Fruit fly (Drosophila melanogaster) whole organism, embryonic: Measurements from ENCODE around the gene smg.
A peak's percentile ranks its signal among the peaks of the same experiment; 100 is the strongest.

Experiments used
- Atf3 ChIP-seq: fragments of 200-800 bp; sonication (Bioruptor generic); optimal IDR thresholded peaks from 3 replicates; lab custom pipeline; 2016; ENCODE audit warnings: missing biosample characterization, missing genetic modification characterization
- Awh ChIP-seq: fragments of 200-800 bp; sonication (Bioruptor generic); IDR thresholded peaks from 2 replicates; pipeline ENCODE4, ENCODE4 v1.3.6; 2022; ENCODE audit warnings: missing biosample characterization, missing genetic modification characterization
- B-H2 ChIP-seq: fragments of 200-800 bp; sonication (Bioruptor generic); optimal IDR thresholded peaks from 2 replicates; lab custom pipeline; 2018; ENCODE audit warnings: missing biosample characterization, mild to moderate bottlenecking, missing genetic modification characterization
- CG11093 ChIP-seq: fragments of 200-800 bp; sonication (Bioruptor generic); IDR thresholded peaks from 3 replicates; pipeline ENCODE4 v1.3.6; 2022; ENCODE audit warnings: missing biosample characterization, missing genetic modification characterization
- CG12299 ChIP-seq: fragments of 200-800 bp; sonication (Bioruptor generic); optimal IDR thresholded peaks from 2 replicates; lab custom pipeline; 2018; ENCODE audit warnings: missing biosample characterization, mild to moderate bottlenecking, missing genetic modification characterization
- CG12744 ChIP-seq: fragments of 200-800 bp; sonication (Bioruptor generic); optimal IDR thresholded peaks from 2 replicates; lab custom pipeline; 2016; ENCODE audit warnings: missing biosample characterization, missing genetic modification characterization
- CG15269 ChIP-seq: fragments of 200-800 bp; sonication (Bioruptor generic); optimal IDR thresholded peaks from 2 replicates; lab custom pipeline; 2018; ENCODE audit warnings: missing biosample characterization, mild to moderate bottlenecking, missing genetic modification characterization, moderate library complexity
- CG17385 ChIP-seq: fragments of 200-800 bp; sonication (Bioruptor generic); optimal IDR thresholded peaks from 3 replicates; lab custom pipeline; 2018; ENCODE audit warnings: missing biosample characterization, mild to moderate bottlenecking, missing genetic modification characterization
- CG18599 ChIP-seq: fragments of 200-800 bp; sonication (Bioruptor generic); optimal IDR thresholded peaks from 3 replicates; lab custom pipeline; 2017; ENCODE audit warnings: missing biosample characterization, missing genetic modification characterization, mild to moderate bottlenecking, moderate library complexity, missing genetic modification reagents
- CG2116 ChIP-seq: fragments of 200-800 bp; sonication (Bioruptor generic); optimal IDR thresholded peaks from 3 replicates; lab custom pipeline; 2018; ENCODE audit warnings: missing biosample characterization, mild to moderate bottlenecking, missing genetic modification characterization
- CG4617 ChIP-seq: fragments of 200-800 bp; sonication (Bioruptor generic); optimal IDR thresholded peaks from 3 replicates; lab custom pipeline; 2016; ENCODE audit warnings: missing biosample characterization, missing genetic modification characterization, borderline replicate concordance
- CG4854 ChIP-seq: fragments of 200-800 bp; sonication (Bioruptor generic); optimal IDR thresholded peaks from 2 replicates; lab custom pipeline; 2016; ENCODE audit warnings: missing biosample characterization, missing genetic modification characterization, inconsistent platforms
- CG5180 ChIP-seq: fragments of 200-800 bp; sonication (Bioruptor generic); optimal IDR thresholded peaks from 3 replicates; lab custom pipeline; 2017; ENCODE audit warnings: missing biosample characterization, missing genetic modification characterization, mild to moderate bottlenecking, moderate library complexity, missing genetic modification reagents
- CG5953 ChIP-seq: fragments of 200-800 bp; sonication (Bioruptor generic); IDR thresholded peaks from 2 replicates; pipeline ENCODE4 v1.3.6; 2022; ENCODE audit warnings: missing biosample characterization, missing genetic modification characterization
- CG6854 ChIP-seq: fragments of 200-800 bp; sonication (Bioruptor generic); optimal IDR thresholded peaks from 3 replicates; lab custom pipeline; 2017; ENCODE audit warnings: missing biosample characterization, mild to moderate bottlenecking, missing genetic modification characterization
- CG7271 ChIP-seq: fragments of 200-800 bp; sonication (Bioruptor generic); optimal IDR thresholded peaks from 2 replicates; lab custom pipeline; 2018; ENCODE audit warnings: missing biosample characterization, mild to moderate bottlenecking, missing genetic modification characterization, moderate library complexity
- CG7839 ChIP-seq: fragments of 200-800 bp; sonication (Bioruptor generic); optimal IDR thresholded peaks from 3 replicates; lab custom pipeline; 2018; ENCODE audit warnings: missing biosample characterization, mild to moderate bottlenecking, missing genetic modification characterization, moderate library complexity
- CG8388 ChIP-seq: fragments of 200-800 bp; sonication (Bioruptor generic); optimal IDR thresholded peaks from 2 replicates; lab custom pipeline; 2019; ENCODE audit warnings: missing biosample characterization, mild to moderate bottlenecking, missing genetic modification characterization, moderate library complexity
- CG8944 ChIP-seq: fragments of 200-800 bp; sonication (Bioruptor generic); optimal IDR thresholded peaks from 3 replicates; lab custom pipeline; 2016; ENCODE audit warnings: missing biosample characterization, missing genetic modification characterization
- CG9876 ChIP-seq: fragments of 200-800 bp; sonication (Bioruptor generic); optimal IDR thresholded peaks from 2 replicates; lab custom pipeline; 2016; ENCODE audit warnings: missing biosample characterization, missing genetic modification characterization
- CG9932 ChIP-seq: fragments of 200-800 bp; sonication (Bioruptor generic); IDR thresholded peaks from 2 replicates; pipeline ENCODE4 v1.3.6; 2022; ENCODE audit warnings: missing biosample characterization, missing genetic modification characterization
- Dbx ChIP-seq: fragments of 200-800 bp; sonication (Bioruptor generic); IDR thresholded peaks from 3 replicates; pipeline ENCODE4 v1.3.6; 2022; ENCODE audit warnings: missing biosample characterization, missing genetic modification characterization
- Fer2 ChIP-seq: fragments of 200-800 bp; sonication (Bioruptor generic); optimal IDR thresholded peaks from 2 replicates; lab custom pipeline; 2018; ENCODE audit warnings: missing biosample characterization, mild to moderate bottlenecking, missing genetic modification characterization, moderate library complexity
- Hr3 ChIP-seq: fragments of 200-800 bp; sonication (Bioruptor generic); optimal IDR thresholded peaks from 3 replicates; lab custom pipeline; 2016; ENCODE audit warnings: missing biosample characterization, missing genetic modification characterization
- Mad ChIP-seq: fragments of 200-800 bp; sonication (Bioruptor generic); optimal IDR thresholded peaks from 2 replicates; lab custom pipeline; 2016; ENCODE audit warnings: missing biosample characterization, missing genetic modification characterization
- PHDP ChIP-seq: fragments of 200-800 bp; sonication (Bioruptor generic); optimal IDR thresholded peaks from 3 replicates; lab custom pipeline; 2018; ENCODE audit warnings: missing biosample characterization, mild to moderate bottlenecking, missing genetic modification characterization, moderate library complexity
- Ravus ChIP-seq: fragments of 200-800 bp; sonication (Bioruptor generic); IDR thresholded peaks from 2 replicates; pipeline ENCODE4 v1.3.6; 2022; ENCODE audit warnings: missing biosample characterization, missing genetic modification characterization
- Side ChIP-seq: fragments of 200-800 bp; sonication (Bioruptor generic); optimal IDR thresholded peaks from 2 replicates; lab custom pipeline; 2016; ENCODE audit warnings: missing biosample characterization, missing genetic modification characterization
- Sox102F ChIP-seq: fragments of 200-800 bp; sonication (Bioruptor generic); optimal IDR thresholded peaks from 2 replicates; lab custom pipeline; 2018; ENCODE audit warnings: missing biosample characterization, mild to moderate bottlenecking, missing genetic modification characterization, moderate library complexity
- ci ChIP-seq: fragments of 200-800 bp; sonication (Bioruptor generic); IDR thresholded peaks from 3 replicates; pipeline ENCODE4 v1.3.6; 2022; ENCODE audit warnings: missing biosample characterization, missing genetic modification characterization
- esg ChIP-seq: fragments of 200-800 bp; sonication (Bioruptor generic); conservative IDR thresholded peaks from 2 replicates; pipeline ENCODE4 v1.3.6; 2022; ENCODE audit warnings: missing biosample characterization, missing genetic modification characterization
- gcm2 ChIP-seq: fragments of 200-800 bp; sonication (Bioruptor generic); optimal IDR thresholded peaks from 2 replicates; lab custom pipeline; 2016; ENCODE audit warnings: missing biosample characterization, missing genetic modification characterization
- jumu ChIP-seq: fragments of 200-800 bp; sonication (Bioruptor generic); optimal IDR thresholded peaks from 3 replicates; lab custom pipeline; 2016; ENCODE audit warnings: missing biosample characterization, missing genetic modification characterization
- nom ChIP-seq: fragments of 200-800 bp; sonication (Bioruptor generic); optimal IDR thresholded peaks from 2 replicates; lab custom pipeline; 2017; ENCODE audit warnings: missing biosample characterization, missing genetic modification characterization, mild to moderate bottlenecking, moderate library complexity, missing genetic modification reagents
- otp ChIP-seq: fragments of 200-800 bp; sonication (Bioruptor generic); IDR thresholded peaks from 3 replicates; pipeline ENCODE4, ENCODE4 v1.3.6; 2022; ENCODE audit warnings: missing biosample characterization, missing genetic modification characterization
- pb ChIP-seq: fragments of 200-800 bp; sonication (Bioruptor generic); optimal IDR thresholded peaks from 3 replicates; lab custom pipeline; 2016; ENCODE audit warnings: missing biosample characterization, missing genetic modification characterization
- peb ChIP-seq: fragments of 200-800 bp; sonication (Bioruptor generic); IDR thresholded peaks from 2 replicates; pipeline ENCODE4 v1.3.6; 2022; ENCODE audit warnings: missing biosample characterization, missing genetic modification characterization
- pho ChIP-seq: fragments of 200-800 bp; sonication (Bioruptor generic); optimal IDR thresholded peaks from 2 replicates; lab custom pipeline; 2016; ENCODE audit warnings: missing biosample characterization, missing genetic modification characterization
- prd ChIP-seq, 3 experiments: fragments of >200 bp in 2 of 3; fragments of 200-800 bp in 1 of 3; sonication (Bioruptor generic) in 1 of 3; optimal IDR thresholded peaks in 2 of 3; IDR thresholded peaks in 1 of 3; 2 replicates in 2 of 3; 3 replicates in 1 of 3; pipeline versions ENCODE4 v1.3.6 to Lab custom; 2017 to 2022; ENCODE audit warnings: missing biosample characterization in 1 of 3, missing genetic modification characterization in 1 of 3
- rib ChIP-seq: fragments of 200-800 bp; sonication (Bioruptor generic); IDR thresholded peaks from 2 replicates; pipeline ENCODE4 v1.3.6; 2022; ENCODE audit warnings: missing biosample characterization, missing genetic modification characterization
- scrt ChIP-seq: fragments of 200-800 bp; sonication (Bioruptor generic); optimal IDR thresholded peaks from 2 replicates; lab custom pipeline; 2018; ENCODE audit warnings: missing biosample characterization, mild to moderate bottlenecking, missing genetic modification characterization, moderate library complexity
- sisA ChIP-seq: fragments of 200-800 bp; sonication (Bioruptor generic); IDR thresholded peaks from 2 replicates; pipeline ENCODE4 v1.3.6; 2022; ENCODE audit warnings: missing biosample characterization, missing genetic modification characterization
- sna ChIP-seq: fragments of 200-800 bp; sonication (Bioruptor generic); IDR thresholded peaks from 2 replicates; pipeline ENCODE4 v1.3.6; 2022; ENCODE audit warnings: missing biosample characterization, missing genetic modification characterization; ENCODE audit not compliant: partially characterized antibody
- tgo ChIP-seq: fragments of 200-800 bp; sonication (Bioruptor generic); IDR thresholded peaks from 3 replicates; pipeline ENCODE4 v1.3.6; 2022; ENCODE audit warnings: missing biosample characterization, missing genetic modification characterization
- tna ChIP-seq: fragments of 200-800 bp; sonication (Bioruptor generic); IDR thresholded peaks from 2 replicates; pipeline ENCODE4 v1.3.6; 2022; ENCODE audit warnings: missing biosample characterization, missing genetic modification characterization; ENCODE audit not compliant: partially characterized antibody
- tup ChIP-seq: fragments of 200-800 bp; sonication (Bioruptor generic); optimal IDR thresholded peaks from 2 replicates; lab custom pipeline; 2016; ENCODE audit warnings: missing biosample characterization, mild to moderate bottlenecking, missing genetic modification characterization, moderate library complexity
- wdn ChIP-seq: fragments of 200-800 bp; sonication (Bioruptor generic); IDR thresholded peaks from 2 replicates; pipeline ENCODE4 v1.3.6; 2022; ENCODE audit warnings: missing biosample characterization, missing genetic modification characterization
- z ChIP-seq: fragments of 200-800 bp; sonication (Bioruptor generic); IDR thresholded peaks from 3 replicates; pipeline ENCODE4 v1.3.6; 2022; ENCODE audit warnings: missing biosample characterization, missing genetic modification characterization

Gene smg

DNA sequence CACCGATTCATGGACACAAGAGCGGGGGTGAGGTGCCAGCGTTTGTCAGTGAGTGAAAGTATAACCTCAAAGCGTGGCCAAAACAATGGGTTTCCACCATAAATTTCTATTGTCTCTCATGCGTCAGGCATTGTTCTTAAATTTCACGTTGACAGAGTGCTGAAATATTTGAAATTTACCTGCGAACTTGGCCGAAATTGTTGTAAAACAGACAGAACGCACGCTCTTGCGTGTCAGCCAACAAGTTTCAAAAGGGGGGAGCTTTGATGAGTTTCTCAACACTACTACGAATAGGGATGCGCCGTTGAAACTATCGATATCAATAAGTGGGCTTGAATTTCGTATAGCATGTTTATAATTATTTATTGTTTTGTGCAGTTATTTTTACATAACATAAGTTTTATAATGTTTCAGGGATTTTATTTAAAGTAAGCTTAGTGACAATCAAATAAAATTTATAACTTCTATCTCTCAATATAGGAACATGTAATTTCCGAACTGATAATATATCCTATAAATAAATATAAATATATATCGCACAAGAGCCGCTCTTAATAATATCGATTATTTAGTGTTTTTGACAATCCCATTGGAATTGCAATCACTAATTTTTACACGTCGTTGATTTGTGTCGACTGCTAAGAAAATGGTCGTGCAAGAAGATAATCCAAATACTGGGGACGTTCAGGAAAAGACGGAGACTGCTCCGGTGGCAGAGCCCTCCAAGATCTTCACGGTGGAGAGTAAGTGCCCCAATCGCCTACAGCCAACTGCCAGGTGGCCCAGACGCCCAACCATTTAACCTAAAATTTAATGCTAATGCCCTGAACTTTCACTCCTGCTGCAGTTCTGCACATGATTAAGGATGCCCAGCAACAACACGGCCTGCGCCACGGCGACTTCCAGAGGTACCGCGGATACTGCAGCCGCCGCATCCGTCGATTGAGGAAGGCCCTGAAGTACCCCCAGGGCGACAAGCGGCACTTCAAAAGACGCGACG is 23.0 kb downstream of the smg start, which contains the start of the genes pix and Srp68 (continued):
- TF ChIP-seq Ravus (GFP tag; lab: Robert Waterston, UW): no peak
- TF ChIP-seq Hr3: peak; percentile 74
- TF ChIP-seq rib (GFP tag; lab: Robert Waterston, UW): no peak
- TF ChIP-seq prd (optimal IDR thresholded peaks at IDR 0.05; lab: Kevin White, UChicago): no peak
- TF ChIP-seq prd (GFP tag; IDR thresholded peaks at IDR 0.05; lab: Robert Waterston, UW): peak; percentile 49
- peak; percentile 15 for TF ChIP-seq Mad (GFP tag; lab: Kevin White, UChicago)
- no peak for TF ChIP-seq CG8388 (GFP tag; lab: Kevin White, UChicago)
- peak; percentile 34 for TF ChIP-seq B-H2 (GFP tag; lab: Kevin White, UChicago)
- TF ChIP-seq Atf3 (GFP tag; lab: Kevin White, UChicago): no peak
- peak; percentile 48 for TF ChIP-seq CG17385 (GFP tag; lab: Kevin White, UChicago)
- no peak for TF ChIP-seq gcm2 (GFP tag; lab: Kevin White, UChicago)
- peak; percentile 48 for TF ChIP-seq scrt
- TF ChIP-seq CG7271 (tag; lab: Kevin White, UChicago): no peak
- TF ChIP-seq tgo (GFP tag; lab: Robert Waterston, UW): peak; percentile 44; the same call in 1 of the 3 replicates
- TF ChIP-seq Sox102F (GFP tag; lab: Kevin White, UChicago): no peak
- peak; percentile 54 for TF ChIP-seq pho (GFP tag; lab: Kevin White, UChicago)
- TF ChIP-seq CG6854: no peak
- no peak for TF ChIP-seq esg
- TF ChIP-seq Fer2 (tag; lab: Kevin White, UChicago): peak; percentile 59
- TF ChIP-seq tna: peak; percentile 16; the same call in 1 of the 2 replicates
- peak; percentile 75 for TF ChIP-seq sna (GFP tag; lab: Robert Waterston, UW)
- no peak for TF ChIP-seq CG8944 (GFP tag; lab: Kevin White, UChicago)
- no peak for TF ChIP-seq otp
- no peak for TF ChIP-seq CG9876
- TF ChIP-seq CG9932 (GFP tag; lab: Robert Waterston, UW): peak; percentile 77
- no peak for TF ChIP-seq CG12299 (tag; lab: Kevin White, UChicago)
- TF ChIP-seq nom (GFP tag; lab: Kevin White, UChicago): peak; percentile 15
- peak; percentile 32 for TF ChIP-seq CG4854 (GFP tag; lab: Kevin White, UChicago)
- TF ChIP-seq CG11093 (GFP tag; lab: Robert Waterston, UW): no peak
- TF ChIP-seq z (GFP tag; lab: Robert Waterston, UW): no peak
- no peak for TF ChIP-seq ci (GFP tag; lab: Robert Waterston, UW)
- no peak for TF ChIP-seq CG15269 (tag; lab: Kevin White, UChicago)
- TF ChIP-seq CG7839 (tag; lab: Kevin White, UChicago): peak; percentile 41
- TF ChIP-seq CG5953 (GFP tag; lab: Robert Waterston, UW): no peak
- peak; percentile 26; the same call in 1 of the 2 replicates for TF ChIP-seq sisA (GFP tag; lab: Robert Waterston, UW)
- no peak for TF ChIP-seq CG12744 (GFP tag; lab: Kevin White, UChicago)
- TF ChIP-seq pb (GFP tag; lab: Kevin White, UChicago): no peak
- no peak for TF ChIP-seq Side
- TF ChIP-seq wdn: no peak
- peak; percentile 58 for TF ChIP-seq PHDP
- TF ChIP-seq CG2116 (GFP tag; lab: Kevin White, UChicago): peak; percentile 92
- no peak for TF ChIP-seq Awh
- TF ChIP-seq Dbx (GFP tag; lab: Robert Waterston, UW): peak; percentile 67; the same call in 1 of the 3 replicates
- TF ChIP-seq CG4617: peak; percentile 67
- no peak for TF ChIP-seq peb (GFP tag; lab: Robert Waterston, UW)
- no peak for TF ChIP-seq CG5180 (GFP tag; lab: Kevin White, UChicago)
- TF ChIP-seq tup (GFP tag; lab: Kevin White, UChicago): no peak
- TF ChIP-seq CG18599 (GFP tag; lab: Kevin White, UChicago): no peak
- peak; percentile 16 for TF ChIP-seq jumu
